Fruit fly (Drosophila melanogaster) whole organism: ENCODE measurements around the gene whe.

Source experiments
- CG8478 ChIP-seq: fragments of >200 bp; optimal IDR thresholded peaks from 2 replicates; lab custom pipeline; 2018; ENCODE audit warnings: inconsistent platforms
- Dll ChIP-seq: fragments of >200 bp; optimal IDR thresholded peaks from 2 replicates; lab custom pipeline; 2017
- EcR ChIP-seq, 2 experiments: fragments of >200 bp; optimal IDR thresholded peaks; 2 replicates each; lab custom pipeline; 2017; ENCODE audit warnings: missing biosample characterization in 2 of 2, missing genetic modification characterization in 2 of 2, missing genetic modification reagents in 2 of 2
- pan ChIP-seq: fragments of >200 bp; optimal IDR thresholded peaks from 2 replicates; lab custom pipeline; 2017
- psq ChIP-seq: fragments of >200 bp; optimal IDR thresholded peaks from 2 replicates; lab custom pipeline; 2017
- usp ChIP-seq: fragments of >200 bp; optimal IDR thresholded peaks from 2 replicates; lab custom pipeline; 2017; ENCODE audit warnings: missing biosample characterization, missing genetic modification characterization, mixed read lengths

- no peak for TF ChIP-seq Dll (lab: Kevin White, UChicago)
- TF ChIP-seq CG8478 = no peak
- TF ChIP-seq EcR (GFP tag; optimal IDR thresholded peaks at IDR 0.05; lab: Kevin White, UChicago) = no peak
- TF ChIP-seq pan (lab: Kevin White, UChicago) = no peak
- no peak for TF ChIP-seq usp (GFP tag; lab: Kevin White, UChicago)
- no peak for TF ChIP-seq psq (lab: Kevin White, UChicago)
Observed at dm6 chrX:21396860-21397459, 5.6 kb downstream of the whe start, which contains the start of gene lcs.
